Worm (Caenorhabditis elegans) whole organism, young adult: ENCODE measurements around the gene Y22D7AL.9.

Experiments
- D2030.7 ChIP-seq: fragments of 200-800 bp; sonication (Bioruptor generic); IDR thresholded peaks from 2 replicates; pipeline ENCODE4 v1.3.6; 2022; ENCODE audit warnings: missing genetic modification reagents, missing genetic modification characterization, missing compliant biosample characterization
- F23B12.7 ChIP-seq: sonication (generic microtip); optimal IDR thresholded peaks from 2 replicates; lab custom pipeline; 2017; ENCODE audit warnings: missing genetic modification characterization, mild to moderate bottlenecking, missing compliant biosample characterization, antibody characterized with exemption, moderate library complexity; ENCODE audit not compliant: insufficient read depth
- F37B4.10 ChIP-seq: fragments of 200-800 bp; sonication (Bioruptor generic); IDR thresholded peaks from 2 replicates; pipeline ENCODE4 v1.3.6; 2022; ENCODE audit warnings: missing genetic modification characterization, missing compliant biosample characterization
- F39B2.1 ChIP-seq: fragments of 200-800 bp; sonication (Bioruptor generic); IDR thresholded peaks from 2 replicates; pipeline ENCODE4 v1.3.6; 2022; ENCODE audit warnings: missing genetic modification reagents, missing genetic modification characterization, missing compliant biosample characterization
- F49E8.2 ChIP-seq: sonication (generic microtip); optimal IDR thresholded peaks from 3 replicates; lab custom pipeline; 2017; ENCODE audit warnings: missing genetic modification characterization, mild to moderate bottlenecking, missing compliant biosample characterization, antibody characterized with exemption, moderate library complexity; ENCODE audit not compliant: insufficient read depth
- F52B5.7 ChIP-seq: sonication (generic microtip); optimal IDR thresholded peaks from 2 replicates; lab custom pipeline; 2016; ENCODE audit warnings: mild to moderate bottlenecking, missing genetic modification characterization, missing compliant biosample characterization
- F57C9.4 ChIP-seq: sonication (generic microtip); optimal IDR thresholded peaks from 2 replicates; lab custom pipeline; 2017; ENCODE audit warnings: mild to moderate bottlenecking, missing genetic modification characterization, missing compliant biosample characterization
- K11D2.4 ChIP-seq: fragments of 200-800 bp; sonication (Bioruptor generic); IDR thresholded peaks from 2 replicates; pipeline ENCODE4 v1.3.6; 2022; ENCODE audit warnings: missing genetic modification reagents, missing genetic modification characterization, missing compliant biosample characterization
- K12H6.12 ChIP-seq: fragments of 200-800 bp; sonication (Bioruptor generic); optimal IDR thresholded peaks from 2 replicates; lab custom pipeline; 2018; ENCODE audit warnings: mild to moderate bottlenecking, missing genetic modification characterization, missing compliant biosample characterization
- T07F8.4 ChIP-seq: sonication (generic microtip); optimal IDR thresholded peaks from 2 replicates; lab custom pipeline; 2016; ENCODE audit warnings: mild to moderate bottlenecking, missing genetic modification characterization, moderate library complexity, missing compliant biosample characterization
- Y53G8AR.9 ChIP-seq: fragments of 200-800 bp; sonication (Bioruptor generic); conservative IDR thresholded peaks from 2 replicates; pipeline ENCODE4 v1.3.6; 2022; ENCODE audit warnings: missing genetic modification reagents, missing genetic modification characterization, missing compliant biosample characterization
- Y67H2A.10 ChIP-seq: fragments of 200-800 bp; sonication (Bioruptor generic); conservative IDR thresholded peaks from 2 replicates; pipeline ENCODE4 v1.3.6; 2022; ENCODE audit warnings: missing genetic modification reagents, missing genetic modification characterization, missing compliant biosample characterization
- akir-1 ChIP-seq: fragments of 200-800 bp; sonication (Bioruptor generic); optimal IDR thresholded peaks from 2 replicates; lab custom pipeline; 2018; ENCODE audit warnings: mild to moderate bottlenecking, missing genetic modification characterization, moderate library complexity, missing compliant biosample characterization
- attf-5 ChIP-seq: fragments of 200-800 bp; sonication (Bioruptor generic); optimal IDR thresholded peaks from 2 replicates; lab custom pipeline; 2018; ENCODE audit warnings: mild to moderate bottlenecking, missing genetic modification characterization, missing compliant biosample characterization
- bed-1 ChIP-seq: fragments of 200-800 bp; sonication (Bioruptor generic); IDR thresholded peaks from 2 replicates; pipeline ENCODE4 v1.3.6; 2022; ENCODE audit warnings: missing genetic modification reagents, missing genetic modification characterization, missing compliant biosample characterization
- ccch-3 ChIP-seq: fragments of 200-800 bp; sonication (Bioruptor generic); optimal IDR thresholded peaks from 2 replicates; lab custom pipeline; 2018; ENCODE audit warnings: mild to moderate bottlenecking, missing genetic modification characterization, missing compliant biosample characterization
- ceh-100 ChIP-seq: fragments of 200-800 bp; sonication (Bioruptor generic); IDR thresholded peaks from 2 replicates; pipeline ENCODE4 v1.3.6; 2022; ENCODE audit warnings: missing genetic modification reagents, missing genetic modification characterization, missing compliant biosample characterization
- ceh-27 ChIP-seq: fragments of 200-800 bp; sonication (Bioruptor generic); optimal IDR thresholded peaks from 2 replicates; lab custom pipeline; 2018; ENCODE audit warnings: mild to moderate bottlenecking, missing genetic modification characterization, moderate library complexity, missing compliant biosample characterization
- ceh-40 ChIP-seq: fragments of 200-800 bp; sonication (Bioruptor generic); IDR thresholded peaks from 2 replicates; pipeline ENCODE4 v1.3.6; 2022; ENCODE audit warnings: missing genetic modification characterization, missing compliant biosample characterization
- ceh-58 ChIP-seq: fragments of 200-800 bp; sonication (Bioruptor generic); IDR thresholded peaks from 2 replicates; pipeline ENCODE4 v1.3.6; 2022; ENCODE audit warnings: missing genetic modification characterization, missing compliant biosample characterization
- die-1 ChIP-seq: sonication (generic microtip); optimal IDR thresholded peaks from 2 replicates; lab custom pipeline; 2016; ENCODE audit warnings: missing genotype, mild to moderate bottlenecking, missing genetic modification characterization, missing compliant biosample characterization
- ekl-4 ChIP-seq: fragments of 200-800 bp; sonication (Bioruptor generic); IDR thresholded peaks from 2 replicates; pipeline ENCODE4 v1.3.6; 2022; ENCODE audit warnings: missing genetic modification reagents, missing genetic modification characterization, missing compliant biosample characterization
- him-1 ChIP-seq: sonication (generic microtip); optimal IDR thresholded peaks from 2 replicates; lab custom pipeline; 2016; ENCODE audit warnings: missing genotype, missing genetic modification reagents, missing genetic modification characterization, missing compliant biosample characterization
- hmg-1.2 ChIP-seq: fragments of 200-800 bp; sonication (Bioruptor generic); IDR thresholded peaks from 2 replicates; pipeline ENCODE4 v1.3.6; 2022; ENCODE audit warnings: missing genetic modification reagents, missing genetic modification characterization, missing compliant biosample characterization
- hmg-20 ChIP-seq: fragments of 200-800 bp; sonication (Bioruptor generic); IDR thresholded peaks from 2 replicates; pipeline ENCODE4 v1.3.6; 2022; ENCODE audit warnings: missing genetic modification reagents, missing genetic modification characterization, missing compliant biosample characterization
- hrde-1 ChIP-seq: sonication (generic microtip); optimal IDR thresholded peaks from 2 replicates; lab custom pipeline; 2016; ENCODE audit warnings: missing genetic modification characterization, mild to moderate bottlenecking, missing compliant biosample characterization, moderate library complexity, missing genotype, missing genetic modification reagents, borderline replicate concordance
- let-526 ChIP-seq: fragments of 200-800 bp; sonication (Bioruptor generic); IDR thresholded peaks from 2 replicates; pipeline ENCODE4 v1.3.6; 2022; ENCODE audit warnings: missing genetic modification reagents, missing genetic modification characterization, missing compliant biosample characterization
- lin-40 ChIP-seq: sonication (generic microtip); optimal IDR thresholded peaks from 2 replicates; lab custom pipeline; 2016; ENCODE audit warnings: missing genetic modification characterization, mild to moderate bottlenecking, missing compliant biosample characterization, missing genotype, missing genetic modification reagents
- lsy-27 ChIP-seq: sonication (generic microtip); optimal IDR thresholded peaks from 2 replicates; lab custom pipeline; 2017; ENCODE audit warnings: missing genetic modification characterization, mild to moderate bottlenecking, missing compliant biosample characterization, antibody characterized with exemption, missing genotype, borderline replicate concordance; ENCODE audit not compliant: insufficient read depth
- mel-28 ChIP-seq: sonication (generic microtip); optimal IDR thresholded peaks from 2 replicates; lab custom pipeline; 2016; ENCODE audit warnings: borderline replicate concordance, mild to moderate bottlenecking, missing genetic modification characterization, missing compliant biosample characterization
- mes-4 ChIP-seq: sonication (generic microtip); optimal IDR thresholded peaks from 2 replicates; lab custom pipeline; 2016; ENCODE audit warnings: missing genotype, missing genetic modification characterization, missing compliant biosample characterization
- mxl-1 ChIP-seq: sonication (generic microtip); optimal IDR thresholded peaks from 2 replicates; lab custom pipeline; 2016; ENCODE audit warnings: missing genetic modification characterization, missing compliant biosample characterization
- nfyb-1 ChIP-seq: fragments of 200-800 bp; sonication (Bioruptor generic); IDR thresholded peaks from 2 replicates; pipeline ENCODE4 v1.3.6; 2022; ENCODE audit warnings: missing genetic modification reagents, missing genetic modification characterization, missing compliant biosample characterization
- nhr-120 ChIP-seq: fragments of 200-800 bp; sonication (Bioruptor generic); IDR thresholded peaks from 2 replicates; pipeline ENCODE4 v1.3.6; 2022; ENCODE audit warnings: missing genetic modification characterization, missing compliant biosample characterization
- nhr-27 ChIP-seq: fragments of 200-800 bp; sonication (Bioruptor generic); optimal IDR thresholded peaks from 2 replicates; lab custom pipeline; 2018; ENCODE audit warnings: mild to moderate bottlenecking, missing genetic modification characterization, moderate library complexity, missing compliant biosample characterization
- nhr-90 ChIP-seq: sonication (generic microtip); optimal IDR thresholded peaks from 2 replicates; lab custom pipeline; 2016; ENCODE audit warnings: missing genotype, mild to moderate bottlenecking, missing genetic modification characterization, missing compliant biosample characterization
- pbrm-1 ChIP-seq: fragments of 200-800 bp; sonication (Bioruptor generic); IDR thresholded peaks from 2 replicates; pipeline ENCODE4 v1.3.6; 2022; ENCODE audit warnings: missing genetic modification reagents, missing genetic modification characterization, missing compliant biosample characterization
- rcor-1 ChIP-seq: fragments of 200-800 bp; sonication (Bioruptor generic); IDR thresholded peaks from 2 replicates; pipeline ENCODE4 v1.3.6; 2022; ENCODE audit warnings: missing genetic modification reagents, missing genetic modification characterization, missing compliant biosample characterization
- sea-2 ChIP-seq: fragments of 200-800 bp; sonication (Bioruptor generic); IDR thresholded peaks from 2 replicates; pipeline ENCODE4 v1.3.6; 2022; ENCODE audit warnings: missing genetic modification characterization, missing compliant biosample characterization
- snpc-3.4 ChIP-seq: sonication (generic microtip); optimal IDR thresholded peaks from 2 replicates; lab custom pipeline; 2017; ENCODE audit warnings: missing genetic modification characterization, mild to moderate bottlenecking, missing compliant biosample characterization, antibody characterized with exemption, moderate library complexity, missing genotype, missing genetic modification reagents
- snpc-4 ChIP-seq, 5 experiments: fragments of 150-350 bp in 1 of 5; sonication (generic microtip) in 4 of 5; optimal IDR thresholded peaks; 2 replicates each; lab custom pipeline; 2014 to 2018; ENCODE audit warnings: missing genetic modification characterization in 5 of 5, missing biosample characterization in 3 of 5, antibody characterized with exemption in 2 of 5, mild to moderate bottlenecking in 2 of 5, missing compliant biosample characterization in 2 of 5, missing genotype in 2 of 5, moderate library complexity in 2 of 5, missing genetic modification reagents in 1 of 5
- sptf-2 ChIP-seq: fragments of 200-800 bp; sonication (Bioruptor generic); optimal IDR thresholded peaks from 2 replicates; lab custom pipeline; 2018; ENCODE audit warnings: mild to moderate bottlenecking, missing genetic modification characterization, missing compliant biosample characterization
- xnd-1 ChIP-seq: sonication (generic microtip); optimal IDR thresholded peaks from 2 replicates; lab custom pipeline; 2016; ENCODE audit warnings: missing genotype, missing genetic modification reagents, missing genetic modification characterization, missing compliant biosample characterization
- ztf-22 ChIP-seq: fragments of 200-800 bp; sonication (Bioruptor generic); optimal IDR thresholded peaks from 2 replicates; lab custom pipeline; 2018; ENCODE audit warnings: mild to moderate bottlenecking, missing genetic modification characterization, moderate library complexity, missing compliant biosample characterization
- ztf-28 ChIP-seq: fragments of 200-800 bp; sonication (Bioruptor generic); IDR thresholded peaks from 2 replicates; pipeline ENCODE4 v1.3.6; 2022; ENCODE audit warnings: missing genetic modification reagents, missing genetic modification characterization, missing compliant biosample characterization

Y22D7AL.9 gene

DNA sequence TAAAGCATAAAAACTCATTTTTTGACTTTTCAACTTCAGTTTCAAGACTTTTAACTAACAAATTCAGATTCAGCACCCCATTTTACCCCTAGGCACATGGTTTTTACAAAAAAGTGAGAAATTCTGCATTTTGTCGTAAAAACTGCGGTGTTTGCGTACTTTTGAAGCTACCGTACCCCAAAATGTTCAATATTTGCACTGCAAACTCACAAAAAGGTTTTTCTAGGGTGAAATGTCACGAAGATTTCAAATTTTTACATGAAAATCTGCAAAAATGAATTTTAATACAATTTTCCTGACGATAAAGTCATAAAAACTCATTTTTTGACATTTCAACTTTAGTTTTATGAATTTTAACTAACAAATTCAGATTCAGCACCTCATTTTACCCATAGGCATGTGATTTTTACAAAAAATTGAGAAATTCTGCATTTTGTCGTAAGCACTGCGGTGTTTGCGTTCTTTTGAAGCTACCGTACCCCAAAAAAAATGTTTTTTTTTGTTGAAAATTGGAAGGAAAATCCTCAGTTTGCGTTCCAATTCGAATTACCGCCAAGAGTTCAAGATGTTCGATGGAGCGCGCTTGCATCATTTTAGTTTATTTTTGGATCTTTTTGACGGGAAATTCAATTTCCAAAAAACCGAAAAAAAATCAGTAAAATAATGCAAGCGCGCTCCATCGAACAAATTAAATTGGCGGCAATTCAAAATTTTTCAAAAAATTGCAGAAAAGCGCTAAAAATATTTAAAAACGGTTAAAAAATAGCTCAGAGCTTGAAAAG, 2.6 kb upstream of the Y22D7AL.9 start (continued):
- TF ChIP-seq hrde-1 (tag; lab: Kevin White, UChicago), result peak; percentile 85
- TF ChIP-seq him-1 (tag; lab: Kevin White, UChicago), result no peak
- TF ChIP-seq Y67H2A.10 (GFP tag; lab: Robert Waterston, UW), result no peak
- no peak for TF ChIP-seq nhr-27 (tag; lab: Kevin White, UChicago)
- TF ChIP-seq bed-1 (GFP tag; lab: Robert Waterston, UW), result no peak
- TF ChIP-seq F37B4.10 (GFP tag; lab: Robert Waterston, UW), result no peak
- peak; percentile 90 for TF ChIP-seq F57C9.4
- peak; percentile 83 for TF ChIP-seq F49E8.2 (tag; lab: Kevin White, UChicago)
- no peak for TF ChIP-seq K12H6.12 (tag; lab: Kevin White, UChicago)
- TF ChIP-seq sea-2 (GFP tag; lab: Robert Waterston, UW), result no peak
- TF ChIP-seq nhr-90 (tag; lab: Kevin White, UChicago), result peak; percentile 64
- TF ChIP-seq mes-4 (tag; lab: Kevin White, UChicago), result no peak
- no peak for TF ChIP-seq akir-1 (GFP tag; lab: Kevin White, UChicago)
- no peak for TF ChIP-seq T07F8.4 (tag; lab: Kevin White, UChicago)
- no peak for TF ChIP-seq snpc-3.4 (tag; lab: Kevin White, UChicago)
- peak; percentile 55; the same call in 1 of the 2 replicates for TF ChIP-seq ceh-40 (GFP tag; lab: Robert Waterston, UW)
- TF ChIP-seq K11D2.4 (GFP tag; lab: Robert Waterston, UW), result no peak
- peak; percentile 48 for TF ChIP-seq mxl-1 (tag; lab: Kevin White, UChicago)
- TF ChIP-seq F23B12.7 (tag; lab: Kevin White, UChicago), result no peak
- peak; percentile 64 for TF ChIP-seq attf-5 (GFP tag; lab: Kevin White, UChicago)
- peak; percentile 47; the same call in 1 of the 2 replicates for TF ChIP-seq rcor-1 (GFP tag; lab: Robert Waterston, UW)
- no peak for TF ChIP-seq nhr-120 (GFP tag; lab: Robert Waterston, UW)
- TF ChIP-seq ekl-4, result peak; percentile 80
- no peak for TF ChIP-seq ceh-58 (GFP tag; lab: Robert Waterston, UW)
- peak; percentile 38; the same call in 1 of the 2 replicates for TF ChIP-seq D2030.7 (GFP tag; lab: Robert Waterston, UW)
- TF ChIP-seq snpc-4 (GFP tag; optimal IDR thresholded peaks at IDR 0.05; lab: Kevin White, UChicago), result no peak
- TF ChIP-seq snpc-4 (tag; optimal IDR thresholded peaks at IDR 0.05; lab: Kevin White, UChicago), result peak in 1 of 4 experiments; percentile 59
- peak; percentile 96 for TF ChIP-seq nfyb-1
- TF ChIP-seq pbrm-1 (GFP tag; lab: Robert Waterston, UW), result peak; percentile 53; the same call in 1 of the 2 replicates
- peak; percentile 43 for TF ChIP-seq lin-40 (tag; lab: Kevin White, UChicago)
- TF ChIP-seq ceh-27 (GFP tag; lab: Kevin White, UChicago), result no peak
- TF ChIP-seq ccch-3 (GFP tag; lab: Kevin White, UChicago), result no peak
- no peak for TF ChIP-seq ztf-22 (GFP tag; lab: Kevin White, UChicago)
- TF ChIP-seq xnd-1 (tag; lab: Kevin White, UChicago), result no peak
- no peak; the same call in 1 of the 2 replicates for TF ChIP-seq F39B2.1
- TF ChIP-seq hmg-20 (GFP tag; lab: Robert Waterston, UW), result no peak; the same call in 1 of the 2 replicates
- TF ChIP-seq F52B5.7, result peak; percentile 92
- TF ChIP-seq hmg-1.2 (GFP tag; lab: Robert Waterston, UW), result 0 out of 2 replicates have a peak, but pooled peaks have one; percentile 36
- 0 out of 2 replicates have a peak, but pooled peaks have one; percentile 13 for TF ChIP-seq let-526
- no peak for TF ChIP-seq sptf-2 (GFP tag; lab: Kevin White, UChicago)
- TF ChIP-seq ceh-100 (GFP tag; lab: Robert Waterston, UW), result peak; percentile 50; the same call in 1 of the 2 replicates
- TF ChIP-seq ztf-28 (GFP tag; lab: Robert Waterston, UW), result no peak
- TF ChIP-seq Y53G8AR.9, result peak; percentile 69
- TF ChIP-seq mel-28 (tag; lab: Kevin White, UChicago), result no peak
- peak; percentile 26 for TF ChIP-seq die-1
- TF ChIP-seq lsy-27, result no peak
